Worm (Caenorhabditis elegans) whole organism, late embryonic: ENCODE data around the gene H06I04.3.

Experiments used
- elt-4 ChIP-seq: sonication (generic microtip); optimal IDR thresholded peaks from 2 replicates; lab custom pipeline; 2016; ENCODE audit warnings: missing genetic modification characterization, missing compliant biosample characterization
- ets-4 ChIP-seq: sonication (generic microtip); optimal IDR thresholded peaks from 2 replicates; lab custom pipeline; 2016; ENCODE audit warnings: missing genetic modification characterization, missing compliant biosample characterization
- lim-6 ChIP-seq: sonication (generic microtip); optimal IDR thresholded peaks from 2 replicates; lab custom pipeline; 2016; ENCODE audit warnings: missing genetic modification characterization, missing compliant biosample characterization
- odd-2 ChIP-seq: sonication (generic microtip); optimal IDR thresholded peaks from 2 replicates; lab custom pipeline; 2017; ENCODE audit warnings: antibody characterized with exemption, mild to moderate bottlenecking, missing genetic modification characterization, missing compliant biosample characterization
- pag-3 ChIP-seq: sonication (generic microtip); optimal IDR thresholded peaks from 2 replicates; lab custom pipeline; 2016; ENCODE audit warnings: missing compliant biosample characterization, missing genetic modification characterization, borderline replicate concordance
- rnt-1 ChIP-seq: sonication (generic microtip); optimal IDR thresholded peaks from 2 replicates; lab custom pipeline; 2016; ENCODE audit warnings: missing genetic modification characterization, missing compliant biosample characterization

DNA sequence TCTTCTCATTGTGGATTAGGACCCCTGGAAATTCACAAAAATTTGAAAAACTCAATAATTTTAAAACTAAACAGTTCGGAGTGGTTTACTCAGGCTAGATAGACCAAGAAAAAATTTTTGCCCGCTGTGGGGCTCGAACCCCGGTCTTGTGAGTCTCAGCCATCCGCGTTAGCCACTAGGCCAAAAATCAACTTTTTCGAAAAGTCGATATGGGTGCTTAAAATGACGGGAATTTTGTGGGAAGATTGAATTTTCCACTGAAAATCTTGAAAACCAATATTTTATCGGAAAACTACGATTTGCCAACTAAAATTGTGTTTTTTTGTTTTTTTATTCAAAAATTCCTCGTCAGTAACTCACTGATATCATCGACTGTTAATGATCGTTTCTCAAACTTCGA lies 37.2 kb downstream of the H06I04.3 start:
- TF ChIP-seq pag-3 (tag; lab: Kevin White, UChicago) (no peak), rnt-1 (no peak), elt-4 (tag; lab: Kevin White, UChicago) (no peak), lim-6 (tag; lab: Kevin White, UChicago) (no peak), odd-2 (no peak), ets-4 (tag; lab: Kevin White, UChicago) (no peak)
